Worm (Caenorhabditis elegans) whole organism, mixed stage, embryonic: ENCODE measurements around the gene R05A10.4.

Experiments used
- M03D4.4 ChIP-seq: sonication (generic microtip); optimal IDR thresholded peaks from 2 replicates; lab custom pipeline; 2017; ENCODE audit warnings: mild to moderate bottlenecking, missing genetic modification characterization, missing compliant biosample characterization
- blmp-1 ChIP-seq: fragments of 150-350 bp; optimal IDR thresholded peaks from 2 replicates; lab custom pipeline; 2014; ENCODE audit warnings: missing biosample characterization, missing genetic modification characterization
- ceh-39 ChIP-seq: fragments of 150-350 bp; optimal IDR thresholded peaks from 2 replicates; lab custom pipeline; 2014; ENCODE audit warnings: missing biosample characterization, missing genetic modification characterization
- ceh-43 ChIP-seq: fragments of 200-800 bp; sonication (Bioruptor generic); optimal IDR thresholded peaks from 2 replicates; lab custom pipeline; 2018; ENCODE audit warnings: mild to moderate bottlenecking, missing genetic modification characterization, moderate library complexity, missing compliant biosample characterization
- ceh-83 ChIP-seq: fragments of 200-800 bp; sonication (Bioruptor generic); optimal IDR thresholded peaks from 2 replicates; lab custom pipeline; 2018; ENCODE audit warnings: mild to moderate bottlenecking, missing genetic modification characterization, missing compliant biosample characterization
- lin-13 ChIP-seq: fragments of 150-350 bp; optimal IDR thresholded peaks from 2 replicates; lab custom pipeline; 2014; ENCODE audit warnings: missing biosample characterization, missing genetic modification characterization
- lsy-2 ChIP-seq: fragments of 150-350 bp; optimal IDR thresholded peaks from 2 replicates; lab custom pipeline; 2014; ENCODE audit warnings: missing biosample characterization, missing genetic modification characterization
- mab-5 ChIP-seq: fragments of 150-350 bp; optimal IDR thresholded peaks from 2 replicates; lab custom pipeline; 2014; ENCODE audit warnings: missing biosample characterization, missing genetic modification characterization
- mep-1 ChIP-seq: fragments of 150-350 bp; optimal IDR thresholded peaks from 2 replicates; lab custom pipeline; 2017; ENCODE audit warnings: missing biosample characterization, missing genetic modification reagents, missing genetic modification characterization, inconsistent platforms
- nhr-76 ChIP-seq: sonication (generic microtip); optimal IDR thresholded peaks from 2 replicates; lab custom pipeline; 2017; ENCODE audit warnings: missing biosample characterization, missing genetic modification characterization
- sem-2 ChIP-seq: fragments of 200-800 bp; sonication (Bioruptor generic); optimal IDR thresholded peaks from 2 replicates; lab custom pipeline; 2018; ENCODE audit warnings: mild to moderate bottlenecking, missing genetic modification characterization, missing compliant biosample characterization
- unc-39 ChIP-seq: fragments of 150-350 bp; optimal IDR thresholded peaks from 2 replicates; lab custom pipeline; 2014; ENCODE audit warnings: missing biosample characterization, missing genetic modification characterization
- unc-62 ChIP-seq: fragments of 150-350 bp; optimal IDR thresholded peaks from 2 replicates; lab custom pipeline; 2014; ENCODE audit warnings: missing biosample characterization, missing genetic modification reagents, missing genetic modification characterization

- TF ChIP-seq blmp-1 (tag; lab: Kevin White, UChicago): no peak
- no peak for TF ChIP-seq unc-62
- no peak for TF ChIP-seq sem-2 (GFP tag; lab: Kevin White, UChicago)
- no peak for TF ChIP-seq lsy-2 (tag; lab: Kevin White, UChicago)
- TF ChIP-seq lin-13 (tag; lab: Kevin White, UChicago): no peak
- no peak for TF ChIP-seq mep-1 (tag; lab: Kevin White, UChicago)
- TF ChIP-seq ceh-43 (GFP tag; lab: Kevin White, UChicago): no peak
- TF ChIP-seq mab-5 (tag; lab: Kevin White, UChicago): no peak
- TF ChIP-seq nhr-76: no peak
- TF ChIP-seq M03D4.4 (tag; lab: Kevin White, UChicago): no peak
- TF ChIP-seq unc-39 (tag; lab: Kevin White, UChicago): no peak
- TF ChIP-seq ceh-39 (tag; lab: Kevin White, UChicago): no peak
- TF ChIP-seq ceh-83 (GFP tag; lab: Kevin White, UChicago): no peak
These were observed 9.8 kb downstream of the R05A10.4 start, which contains the start of gene R05A10.1 for ce11 chrIV:14182077-14182476.
